Worm (Caenorhabditis elegans) whole organism, midembryonic: ENCODE results near the gene K05F1.8.

Experiments used
- T22C8.4 ChIP-seq: fragments of 200-800 bp; sonication (Bioruptor generic); IDR thresholded peaks from 2 replicates; pipeline ENCODE4 v1.3.6; 2022; ENCODE audit warnings: missing genetic modification characterization, missing compliant biosample characterization
- cog-1 ChIP-seq: sonication (generic microtip); optimal IDR thresholded peaks from 2 replicates; lab custom pipeline; 2016; ENCODE audit warnings: missing genetic modification characterization, missing compliant biosample characterization
- ref-1 ChIP-seq: fragments of 200-800 bp; sonication (Bioruptor generic); conservative IDR thresholded peaks from 2 replicates; pipeline ENCODE4 v1.3.6; 2022; ENCODE audit warnings: missing genetic modification reagents, missing genetic modification characterization, missing compliant biosample characterization
- tab-1 ChIP-seq: fragments of 200-800 bp; sonication (Bioruptor generic); IDR thresholded peaks from 2 replicates; pipeline ENCODE4 v1.3.6; 2022; ENCODE audit warnings: missing genetic modification characterization, missing compliant biosample characterization

DNA sequence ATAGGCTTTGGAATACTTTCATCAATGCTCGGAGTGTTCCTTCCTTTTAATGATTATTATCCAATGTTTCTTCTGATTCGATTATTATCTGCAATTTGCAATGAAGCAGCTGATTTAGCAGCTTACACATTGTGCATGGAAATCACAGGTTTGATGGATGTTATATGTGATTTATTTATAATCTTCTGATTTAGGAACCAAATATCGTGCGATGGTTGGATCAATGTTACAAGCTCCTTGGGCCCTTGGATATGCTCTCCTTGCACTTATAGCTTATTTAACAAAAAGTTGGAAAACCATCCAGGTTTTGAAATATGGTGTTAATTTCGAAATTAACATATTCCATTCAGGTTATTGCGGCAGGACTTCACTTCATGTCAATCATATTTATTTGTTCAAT, 13.9 kb downstream of the K05F1.8 start:
- TF ChIP-seq ref-1 (GFP tag; lab: Robert Waterston, UW), result no peak
- TF ChIP-seq T22C8.4 (GFP tag; lab: Robert Waterston, UW), result no peak
- TF ChIP-seq tab-1, result no peak
- TF ChIP-seq cog-1 (tag; lab: Kevin White, UChicago), result no peak
